Worm (Caenorhabditis elegans) whole organism, L1 larva: ENCODE data around the gene dnpp-1.
A peak's percentile ranks its signal among the peaks of the same experiment; 100 is the strongest.

Experiments used
- Y116A8C.19 ChIP-seq: sonication (generic microtip); optimal IDR thresholded peaks from 2 replicates; lab custom pipeline; 2016; ENCODE audit warnings: missing compliant biosample characterization, missing genetic modification characterization, borderline replicate concordance
- aha-1 ChIP-seq: fragments of 150-350 bp; optimal IDR thresholded peaks from 2 replicates; lab custom pipeline; 2014; ENCODE audit warnings: missing biosample characterization, missing genetic modification characterization
- alr-1 ChIP-seq: fragments of 200-800 bp; sonication (Bioruptor generic); optimal IDR thresholded peaks from 2 replicates; lab custom pipeline; 2018; ENCODE audit warnings: borderline replicate concordance, mild to moderate bottlenecking, missing genetic modification characterization, missing compliant biosample characterization
- aly-2 ChIP-seq: fragments of 150-350 bp; optimal IDR thresholded peaks from 2 replicates; lab custom pipeline; 2014; ENCODE audit warnings: missing biosample characterization, missing genetic modification characterization
- blmp-1 ChIP-seq: fragments of 150-350 bp; optimal IDR thresholded peaks from 2 replicates; lab custom pipeline; 2014; ENCODE audit warnings: missing biosample characterization, missing genetic modification characterization
- ceh-63 ChIP-seq: fragments of 200-800 bp; sonication (Bioruptor generic); optimal IDR thresholded peaks from 2 replicates; lab custom pipeline; 2018; ENCODE audit warnings: mild to moderate bottlenecking, missing genetic modification characterization, missing compliant biosample characterization
- ceh-82 ChIP-seq, 3 experiments: fragments of 150-350 bp in 1 of 3; sonication (generic microtip) in 2 of 3; optimal IDR thresholded peaks; 2 replicates each; lab custom pipeline; 2014 to 2017; ENCODE audit warnings: missing biosample characterization in 3 of 3, missing genetic modification characterization in 3 of 3
- ceh-88 ChIP-seq: fragments of 200-800 bp; sonication (Bioruptor generic); IDR thresholded peaks from 2 replicates; pipeline ENCODE4 v1.3.6; 2022; ENCODE audit warnings: missing genetic modification characterization, missing compliant biosample characterization
- ceh-90 ChIP-seq: sonication (generic microtip); optimal IDR thresholded peaks from 2 replicates; lab custom pipeline; 2016; ENCODE audit warnings: missing genetic modification characterization, missing compliant biosample characterization
- dsc-1 ChIP-seq: sonication (generic microtip); optimal IDR thresholded peaks from 2 replicates; lab custom pipeline; 2016; ENCODE audit warnings: mild to moderate bottlenecking, missing genetic modification characterization, missing compliant biosample characterization
- efl-1 ChIP-seq, 4 experiments: fragments of 150-350 bp; optimal IDR thresholded peaks in 3 of 4; peaks in 1 of 4; 1 replicate in 1 of 4; 2 replicates in 3 of 4; lab custom pipeline; 2014; ENCODE audit warnings: missing biosample characterization in 2 of 4, missing genetic modification characterization in 2 of 4, missing genetic modification reagents in 2 of 4
- efl-3 ChIP-seq: fragments of 200-800 bp; sonication (Bioruptor generic); optimal IDR thresholded peaks from 2 replicates; lab custom pipeline; 2018; ENCODE audit warnings: mild to moderate bottlenecking, missing genetic modification characterization, missing compliant biosample characterization
- egl-13 ChIP-seq: sonication (generic microtip); optimal IDR thresholded peaks from 2 replicates; lab custom pipeline; 2016; ENCODE audit warnings: missing genotype, missing genetic modification reagents, missing genetic modification characterization, missing compliant biosample characterization
- egl-27 ChIP-seq, 2 experiments: fragments of 150-350 bp in 1 of 2; sonication (generic microtip); optimal IDR thresholded peaks; 3 replicates each; lab custom pipeline; 2017 to 2018; ENCODE audit warnings: missing biosample characterization in 2 of 2, missing genetic modification characterization in 2 of 2, missing genetic modification reagents in 2 of 2
- fkh-10 ChIP-seq: sonication (generic microtip); optimal IDR thresholded peaks from 2 replicates; lab custom pipeline; 2017; ENCODE audit warnings: missing biosample characterization, missing genetic modification reagents, missing genetic modification characterization
- fos-1 ChIP-seq: fragments of 150-350 bp; optimal IDR thresholded peaks from 2 replicates; lab custom pipeline; 2014; ENCODE audit warnings: missing biosample characterization, missing genetic modification characterization
- grh-1 ChIP-seq: fragments of 200-800 bp; sonication (Bioruptor generic); IDR thresholded peaks from 2 replicates; pipeline ENCODE4 v1.3.6; 2022; ENCODE audit warnings: missing genetic modification reagents, missing genetic modification characterization, missing compliant biosample characterization
- hlh-17 ChIP-seq: fragments of 200-800 bp; sonication (Bioruptor generic); optimal IDR thresholded peaks from 2 replicates; lab custom pipeline; 2018; ENCODE audit warnings: missing genetic modification characterization, mild to moderate bottlenecking, missing compliant biosample characterization, moderate library complexity, borderline replicate concordance
- hlh-4 ChIP-seq: sonication (generic microtip); optimal IDR thresholded peaks from 2 replicates; lab custom pipeline; 2016; ENCODE audit warnings: mild to moderate bottlenecking, missing genetic modification characterization, missing compliant biosample characterization
- hpl-2 ChIP-seq: fragments of 150-350 bp; optimal IDR thresholded peaks from 2 replicates; lab custom pipeline; 2014; ENCODE audit warnings: missing biosample characterization, missing genetic modification reagents, missing genetic modification characterization
- irx-1 ChIP-seq: sonication (generic microtip); optimal IDR thresholded peaks from 2 replicates; lab custom pipeline; 2016; ENCODE audit warnings: missing genetic modification characterization, missing compliant biosample characterization
- isw-1 ChIP-seq: fragments of 200-800 bp; sonication (Bioruptor generic); IDR thresholded peaks from 2 replicates; pipeline ENCODE4 v1.3.6; 2022; ENCODE audit warnings: missing genetic modification characterization, missing compliant biosample characterization
- jun-1 ChIP-seq: fragments of 150-350 bp; optimal IDR thresholded peaks from 2 replicates; lab custom pipeline; 2014; ENCODE audit warnings: missing biosample characterization, missing genetic modification reagents, missing genetic modification characterization
- lin-14 ChIP-seq: fragments of 200-800 bp; sonication (Bioruptor generic); optimal IDR thresholded peaks from 2 replicates; lab custom pipeline; 2018; ENCODE audit warnings: mild to moderate bottlenecking, missing genetic modification characterization, moderate library complexity, missing compliant biosample characterization
- lin-15B ChIP-seq: fragments of 150-350 bp; sonication (generic microtip); optimal IDR thresholded peaks from 3 replicates; lab custom pipeline; 2014; ENCODE audit warnings: missing biosample characterization, missing genetic modification characterization
- lin-35 ChIP-seq, 2 experiments: fragments of 150-350 bp; optimal IDR thresholded peaks; 2 replicates each; lab custom pipeline; 2014; ENCODE audit warnings: missing biosample characterization in 2 of 2, missing genetic modification characterization in 2 of 2, missing genetic modification reagents in 2 of 2
- lir-3 ChIP-seq: sonication (generic microtip); optimal IDR thresholded peaks from 2 replicates; lab custom pipeline; 2016; ENCODE audit warnings: mild to moderate bottlenecking, missing genetic modification characterization, moderate library complexity, missing compliant biosample characterization; ENCODE audit not compliant: poor library complexity
- lsy-2 ChIP-seq, 2 experiments: fragments of 150-350 bp; optimal IDR thresholded peaks; 2 replicates each; lab custom pipeline; 2014; ENCODE audit warnings: missing biosample characterization in 2 of 2, missing genetic modification characterization in 2 of 2
- nhr-11 ChIP-seq: fragments of 150-350 bp; optimal IDR thresholded peaks from 2 replicates; lab custom pipeline; 2014; ENCODE audit warnings: missing biosample characterization, missing genetic modification characterization
- nhr-12 ChIP-seq: sonication (generic microtip); optimal IDR thresholded peaks from 2 replicates; lab custom pipeline; 2017; ENCODE audit warnings: missing biosample characterization, missing genetic modification characterization
- nhr-19 ChIP-seq: fragments of 200-800 bp; sonication (Bioruptor generic); conservative IDR thresholded peaks from 2 replicates; pipeline ENCODE4 v1.3.6; 2022; ENCODE audit warnings: missing genetic modification characterization, missing compliant biosample characterization
- nhr-20 ChIP-seq: sonication (generic microtip); optimal IDR thresholded peaks from 2 replicates; lab custom pipeline; 2016; ENCODE audit warnings: mild to moderate bottlenecking, missing genetic modification characterization, missing compliant biosample characterization
- nhr-47 ChIP-seq: sonication (generic microtip); optimal IDR thresholded peaks from 2 replicates; lab custom pipeline; 2016; ENCODE audit warnings: mild to moderate bottlenecking, missing genetic modification characterization, moderate library complexity, missing compliant biosample characterization
- nhr-71 ChIP-seq: sonication (generic microtip); optimal IDR thresholded peaks from 2 replicates; lab custom pipeline; 2016; ENCODE audit warnings: mild to moderate bottlenecking, missing genetic modification characterization, moderate library complexity, missing compliant biosample characterization
- nhr-84 ChIP-seq: sonication (generic microtip); optimal IDR thresholded peaks from 2 replicates; lab custom pipeline; 2017; ENCODE audit warnings: missing biosample characterization, missing genetic modification characterization
- nhr-90 ChIP-seq: sonication (generic microtip); optimal IDR thresholded peaks from 2 replicates; lab custom pipeline; 2016; ENCODE audit warnings: mild to moderate bottlenecking, missing genetic modification characterization, missing compliant biosample characterization; ENCODE audit not compliant: poor library complexity
- skn-1 ChIP-seq: fragments of 150-350 bp; optimal IDR thresholded peaks from 2 replicates; lab custom pipeline; 2014; ENCODE audit warnings: missing biosample characterization, missing genetic modification characterization
- snpc-4 ChIP-seq: fragments of 150-350 bp; optimal IDR thresholded peaks from 2 replicates; lab custom pipeline; 2014; ENCODE audit warnings: missing biosample characterization, missing genetic modification characterization
- sptf-1 ChIP-seq: fragments of 150-350 bp; optimal IDR thresholded peaks from 2 replicates; lab custom pipeline; 2014; ENCODE audit warnings: missing biosample characterization, missing genetic modification characterization
- sup-37 ChIP-seq: fragments of 200-800 bp; sonication (Bioruptor generic); optimal IDR thresholded peaks from 2 replicates; lab custom pipeline; 2018; ENCODE audit warnings: mild to moderate bottlenecking, missing genetic modification characterization, missing compliant biosample characterization
- swsn-7 ChIP-seq: sonication (generic microtip); optimal IDR thresholded peaks from 2 replicates; lab custom pipeline; 2016; ENCODE audit warnings: missing genetic modification characterization, missing compliant biosample characterization
- unc-130 ChIP-seq: fragments of 150-350 bp; optimal IDR thresholded peaks from 2 replicates; lab custom pipeline; 2017; ENCODE audit warnings: missing biosample characterization, missing genetic modification characterization, inconsistent platforms
- unc-98 ChIP-seq: fragments of 200-800 bp; sonication (Bioruptor generic); IDR thresholded peaks from 2 replicates; pipeline ENCODE4 v1.3.6; 2022; ENCODE audit warnings: missing genetic modification characterization, missing compliant biosample characterization
- xbp-1 ChIP-seq: sonication (generic microtip); optimal IDR thresholded peaks from 2 replicates; lab custom pipeline; 2016; ENCODE audit warnings: missing genetic modification characterization, missing compliant biosample characterization
- zag-1 ChIP-seq: fragments of 150-350 bp; optimal IDR thresholded peaks from 2 replicates; lab custom pipeline; 2014; ENCODE audit warnings: missing biosample characterization, missing genetic modification characterization
- ztf-11 ChIP-seq, 2 experiments: sonication (generic microtip); optimal IDR thresholded peaks; 2 replicates each; lab custom pipeline; 2016 to 2017; ENCODE audit warnings: missing genetic modification characterization in 2 of 2, missing biosample characterization in 1 of 2, missing compliant biosample characterization in 1 of 2
- ztf-4 ChIP-seq: fragments of 150-350 bp; optimal IDR thresholded peaks from 2 replicates; lab custom pipeline; 2014; ENCODE audit warnings: missing biosample characterization, missing genetic modification characterization

The dnpp-1 gene

DNA sequence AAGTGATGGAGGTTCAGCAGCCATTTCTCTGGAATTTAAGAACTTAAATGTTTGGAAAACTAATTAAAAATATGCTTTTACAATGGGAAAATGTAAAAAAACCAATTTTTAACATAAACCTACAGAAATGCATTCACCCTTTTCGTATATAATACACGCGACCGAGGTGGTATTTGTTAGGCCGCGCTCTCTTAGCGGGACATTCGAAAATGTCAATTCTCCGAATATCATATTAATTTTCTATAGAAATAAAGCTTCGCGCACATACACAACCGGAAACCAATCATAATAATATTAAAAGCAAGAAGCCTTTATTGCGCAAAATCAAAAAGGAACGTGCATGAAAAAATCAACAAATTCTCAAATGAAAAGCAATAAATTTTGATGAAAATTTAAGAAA, 10.4 kb downstream of the dnpp-1 start, which contains the start of gene ddx-23 (continued):
- TF ChIP-seq nhr-20 (tag; lab: Kevin White, UChicago) = peak; percentile 38
- TF ChIP-seq dsc-1 = peak; percentile 11
- TF ChIP-seq lir-3 (tag; lab: Kevin White, UChicago) = peak; percentile 1
- no peak for TF ChIP-seq hlh-17 (GFP tag; lab: Kevin White, UChicago)
- TF ChIP-seq ztf-4 = peak; percentile 45

DNA sequence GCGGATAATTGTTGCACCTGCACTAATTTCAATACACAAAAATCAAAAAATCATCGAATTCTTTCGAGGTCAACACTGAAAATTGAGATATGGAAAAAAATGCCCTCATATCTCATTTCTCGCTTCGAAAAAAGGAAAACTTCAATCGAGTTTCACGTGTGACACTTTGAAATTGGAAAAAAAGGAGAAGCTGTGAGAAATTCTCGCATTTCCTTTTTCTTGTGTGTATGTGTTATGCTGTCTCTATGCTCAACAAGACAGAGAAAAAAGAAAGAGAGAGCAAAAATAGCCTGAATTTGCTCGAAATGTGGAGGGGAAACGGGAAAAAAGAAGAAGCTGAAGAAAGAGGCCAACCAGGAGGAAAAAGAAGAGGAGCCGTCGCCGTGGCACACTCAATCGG, 17.2 kb downstream of the dnpp-1 start:
- TF ChIP-seq nhr-71 (tag; lab: Kevin White, UChicago) = peak; percentile 20
- TF ChIP-seq fkh-10 (GFP tag; lab: Kevin White, UChicago) = peak; percentile 78
- peak; percentile 77 for TF ChIP-seq lin-14
- TF ChIP-seq grh-1 (GFP tag; lab: Robert Waterston, UW) = no peak
- TF ChIP-seq zag-1 (tag; lab: Kevin White, UChicago) = no peak
- no peak for TF ChIP-seq efl-1 (optimal IDR thresholded peaks at IDR 0.05; lab: Kevin White, UChicago)
- peak in 1 of 2 experiments; percentile 27 for TF ChIP-seq efl-1 (GFP tag; optimal IDR thresholded peaks at IDR 0.05 in 1 of 2; lab: Kevin White, UChicago)
- TF ChIP-seq nhr-90 = no peak
- no peak for TF ChIP-seq lin-15B (tag; lab: Kevin White, UChicago)
- no peak for TF ChIP-seq lin-35 (GFP tag; optimal IDR thresholded peaks at IDR 0.05; lab: Kevin White, UChicago)
- no peak for TF ChIP-seq irx-1 (tag; lab: Kevin White, UChicago)
- TF ChIP-seq ceh-82 (tag; optimal IDR thresholded peaks at IDR 0.05; lab: Kevin White, UChicago) = peak in 1 of 3 experiments; percentile 38
- no peak for TF ChIP-seq efl-3 (GFP tag; lab: Kevin White, UChicago)
- TF ChIP-seq nhr-47 (tag; lab: Kevin White, UChicago) = peak; percentile 11
- TF ChIP-seq egl-13 (tag; lab: Kevin White, UChicago) = no peak
- TF ChIP-seq jun-1 (tag; lab: Kevin White, UChicago) = no peak
- TF ChIP-seq snpc-4 (tag; lab: Kevin White, UChicago) = no peak
- peak in 1 of 2 experiments; percentile 5 for TF ChIP-seq lsy-2 (tag; optimal IDR thresholded peaks at IDR 0.05; lab: Kevin White, UChicago)

DNA sequence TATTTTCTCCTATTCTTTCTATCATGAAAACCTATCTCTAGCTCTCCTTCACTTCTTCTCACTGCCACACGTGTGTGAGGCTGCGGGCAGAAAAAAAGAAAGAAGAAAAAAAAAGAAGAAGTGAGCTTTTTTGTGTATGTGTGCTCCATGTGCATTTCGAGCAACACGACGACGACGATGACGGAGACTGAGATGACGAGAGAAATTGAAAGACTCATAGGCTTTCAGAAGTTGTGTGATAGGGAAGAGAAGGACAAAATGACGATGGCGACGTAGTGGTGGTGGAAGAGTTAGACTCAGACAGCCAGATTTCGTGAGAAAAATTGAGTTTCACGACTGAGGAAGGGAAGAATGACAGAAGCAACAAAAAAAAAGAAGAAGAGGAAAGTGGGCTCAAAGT, 18.1 kb downstream of the dnpp-1 start:
- no peak for TF ChIP-seq snpc-4 (tag; lab: Kevin White, UChicago)
- TF ChIP-seq aly-2 (tag; lab: Kevin White, UChicago) = no peak
- no peak for TF ChIP-seq ztf-11 (tag; optimal IDR thresholded peaks at IDR 0.05; lab: Kevin White, UChicago)
- TF ChIP-seq sup-37 = no peak
- no peak for TF ChIP-seq ceh-63 (GFP tag; lab: Kevin White, UChicago)
- TF ChIP-seq unc-98 (GFP tag; lab: Robert Waterston, UW) = no peak
- TF ChIP-seq zag-1 (tag; lab: Kevin White, UChicago) = peak; percentile 40
- TF ChIP-seq aha-1 = no peak
- peak; percentile 88 for TF ChIP-seq nhr-71 (tag; lab: Kevin White, UChicago)
- TF ChIP-seq fos-1 = peak; percentile 40
- TF ChIP-seq ceh-88 = 0 out of 2 replicates have a peak, but pooled peaks have one; percentile 26
- peak in 2 of 3 experiments; percentile 37 to 73 for TF ChIP-seq ceh-82 (tag; optimal IDR thresholded peaks at IDR 0.05; lab: Kevin White, UChicago)
- no peak for TF ChIP-seq hpl-2
- no peak for TF ChIP-seq hlh-4 (tag; lab: Kevin White, UChicago)
- TF ChIP-seq lsy-2 (tag; optimal IDR thresholded peaks at IDR 0.05; lab: Kevin White, UChicago) = peak; percentile 45 to 87
- no peak for TF ChIP-seq ceh-90 (tag; lab: Kevin White, UChicago)
- no peak for TF ChIP-seq blmp-1
- TF ChIP-seq nhr-84 = no peak
- TF ChIP-seq nhr-19 (GFP tag; lab: Robert Waterston, UW) = 0 out of 2 replicates have a peak, but pooled peaks have one; percentile 27
- peak; percentile 42 for TF ChIP-seq unc-130 (tag; lab: Kevin White, UChicago)
- TF ChIP-seq irx-1 (tag; lab: Kevin White, UChicago) = peak; percentile 51
- no peak for TF ChIP-seq sptf-1
- no peak for TF ChIP-seq alr-1
- TF ChIP-seq Y116A8C.19 (tag; lab: Kevin White, UChicago) = no peak
- no peak for TF ChIP-seq nhr-12
- peak; percentile 78 for TF ChIP-seq swsn-7 (tag; lab: Kevin White, UChicago)
- TF ChIP-seq efl-3 (GFP tag; lab: Kevin White, UChicago) = no peak
- peak; percentile 3 for TF ChIP-seq nhr-11 (tag; lab: Kevin White, UChicago)
- no peak for TF ChIP-seq grh-1 (GFP tag; lab: Robert Waterston, UW)
- TF ChIP-seq skn-1 = peak; percentile 52
- peak; percentile 60 for TF ChIP-seq egl-13 (tag; lab: Kevin White, UChicago)
- peak in 1 of 2 experiments; percentile 46 for TF ChIP-seq egl-27 (tag; optimal IDR thresholded peaks at IDR 0.05; lab: Kevin White, UChicago)
- peak; percentile 51 for TF ChIP-seq isw-1 (GFP tag; lab: Robert Waterston, UW)
- TF ChIP-seq nhr-20 (tag; lab: Kevin White, UChicago) = peak; percentile 37
- peak; percentile 58 for TF ChIP-seq xbp-1 (tag; lab: Kevin White, UChicago)
